Fruit fly (Drosophila melanogaster) whole organism, embryonic: ENCODE measurements around the gene CG8097.

Experiments used
- Awh ChIP-seq: fragments of 200-800 bp; sonication (Bioruptor generic); IDR thresholded peaks from 2 replicates; pipeline ENCODE4, ENCODE4 v1.3.6; 2022; ENCODE audit warnings: missing biosample characterization, missing genetic modification characterization
- B-H1 ChIP-seq: fragments of 200-800 bp; sonication (Bioruptor generic); IDR thresholded peaks from 3 replicates; pipeline ENCODE4 v1.3.6; 2022; ENCODE audit warnings: missing biosample characterization, missing genetic modification characterization
- B-H2 ChIP-seq: fragments of 200-800 bp; sonication (Bioruptor generic); optimal IDR thresholded peaks from 2 replicates; lab custom pipeline; 2018; ENCODE audit warnings: missing biosample characterization, mild to moderate bottlenecking, missing genetic modification characterization
- CG11093 ChIP-seq: fragments of 200-800 bp; sonication (Bioruptor generic); IDR thresholded peaks from 3 replicates; pipeline ENCODE4 v1.3.6; 2022; ENCODE audit warnings: missing biosample characterization, missing genetic modification characterization
- CG12659 ChIP-seq: fragments of 200-800 bp; sonication (Bioruptor generic); optimal IDR thresholded peaks from 3 replicates; lab custom pipeline; 2017; ENCODE audit warnings: mild to moderate bottlenecking, missing biosample characterization, missing genetic modification reagents, missing genetic modification characterization
- CG13624 ChIP-seq: fragments of 200-800 bp; sonication (Bioruptor generic); optimal IDR thresholded peaks from 2 replicates; lab custom pipeline; 2016; ENCODE audit warnings: missing biosample characterization, missing genetic modification characterization
- CG15514 ChIP-seq: fragments of 200-800 bp; sonication (Bioruptor generic); optimal IDR thresholded peaks from 3 replicates; lab custom pipeline; 2017; ENCODE audit warnings: missing biosample characterization, missing genetic modification characterization, mild to moderate bottlenecking, moderate library complexity, missing genetic modification reagents
- CG17186 ChIP-seq: fragments of 200-800 bp; sonication (Bioruptor generic); optimal IDR thresholded peaks from 3 replicates; lab custom pipeline; 2017; ENCODE audit warnings: missing biosample characterization, missing genetic modification reagents, missing genetic modification characterization
- CG18011 ChIP-seq: fragments of 200-800 bp; sonication (Bioruptor generic); optimal IDR thresholded peaks from 2 replicates; lab custom pipeline; 2017; ENCODE audit warnings: missing biosample characterization, missing genetic modification characterization, mild to moderate bottlenecking, moderate library complexity, missing genotype
- CG18599 ChIP-seq: fragments of 200-800 bp; sonication (Bioruptor generic); optimal IDR thresholded peaks from 3 replicates; lab custom pipeline; 2017; ENCODE audit warnings: missing biosample characterization, missing genetic modification characterization, mild to moderate bottlenecking, moderate library complexity, missing genetic modification reagents
- CG2678 ChIP-seq: fragments of 200-800 bp; sonication (Bioruptor generic); optimal IDR thresholded peaks from 3 replicates; lab custom pipeline; 2019; ENCODE audit warnings: missing biosample characterization, mild to moderate bottlenecking, missing genetic modification characterization, moderate library complexity
- CG31388 ChIP-seq: fragments of 200-800 bp; sonication (Bioruptor generic); optimal IDR thresholded peaks from 2 replicates; lab custom pipeline; 2016; ENCODE audit warnings: missing biosample characterization, missing genetic modification characterization
- CG32532 ChIP-seq: fragments of 200-800 bp; sonication (Bioruptor generic); IDR thresholded peaks from 2 replicates; pipeline ENCODE4 v1.3.6; 2022; ENCODE audit warnings: missing biosample characterization, missing genetic modification characterization
- CG3407 ChIP-seq: fragments of 200-800 bp; sonication (Bioruptor generic); optimal IDR thresholded peaks from 2 replicates; lab custom pipeline; 2018; ENCODE audit warnings: missing biosample characterization, mild to moderate bottlenecking, missing genetic modification characterization
- CG3838 ChIP-seq: fragments of 200-800 bp; sonication (Bioruptor generic); optimal IDR thresholded peaks from 3 replicates; lab custom pipeline; 2016; ENCODE audit warnings: missing biosample characterization, missing genetic modification characterization
- CG4424 ChIP-seq: fragments of 200-800 bp; sonication (Bioruptor generic); optimal IDR thresholded peaks from 3 replicates; lab custom pipeline; 2016; ENCODE audit warnings: missing biosample characterization, missing genetic modification characterization
- CG9609 ChIP-seq: fragments of 200-800 bp; sonication (Bioruptor generic); optimal IDR thresholded peaks from 3 replicates; lab custom pipeline; 2016; ENCODE audit warnings: missing biosample characterization, missing genetic modification characterization
- CG9932 ChIP-seq: fragments of 200-800 bp; sonication (Bioruptor generic); IDR thresholded peaks from 2 replicates; pipeline ENCODE4 v1.3.6; 2022; ENCODE audit warnings: missing biosample characterization, missing genetic modification characterization
- D ChIP-seq, 2 experiments: fragments of 200-800 bp in 1 of 2; fragments of >200 bp in 1 of 2; sonication (Bioruptor generic) in 1 of 2; optimal IDR thresholded peaks; 2 replicates in 1 of 2; 3 replicates in 1 of 2; lab custom pipeline; 2017; ENCODE audit warnings: mild to moderate bottlenecking in 1 of 2, missing biosample characterization in 1 of 2, missing genetic modification characterization in 1 of 2, missing genetic modification reagents in 1 of 2
- Fer2 ChIP-seq: fragments of 200-800 bp; sonication (Bioruptor generic); optimal IDR thresholded peaks from 2 replicates; lab custom pipeline; 2018; ENCODE audit warnings: missing biosample characterization, mild to moderate bottlenecking, missing genetic modification characterization, moderate library complexity
- Fer3 ChIP-seq: fragments of 200-800 bp; sonication (Bioruptor generic); optimal IDR thresholded peaks from 2 replicates; lab custom pipeline; 2018; ENCODE audit warnings: missing biosample characterization, mild to moderate bottlenecking, missing genetic modification characterization, moderate library complexity
- Hmr ChIP-seq: fragments of 200-800 bp; sonication (Bioruptor generic); optimal IDR thresholded peaks from 3 replicates; lab custom pipeline; 2017; ENCODE audit warnings: mild to moderate bottlenecking, missing biosample characterization, missing genetic modification reagents, missing genetic modification characterization
- Hr51 ChIP-seq, 2 experiments: fragments of 200-800 bp; sonication (Bioruptor generic); optimal IDR thresholded peaks; 2 replicates in 1 of 2; 3 replicates in 1 of 2; lab custom pipeline; 2016 to 2018; ENCODE audit warnings: missing biosample characterization in 2 of 2, missing genetic modification characterization in 2 of 2, mild to moderate bottlenecking in 1 of 2, moderate library complexity in 1 of 2
- Hsf ChIP-seq: fragments of 200-800 bp; sonication (Bioruptor generic); optimal IDR thresholded peaks from 3 replicates; lab custom pipeline; 2016; ENCODE audit warnings: missing biosample characterization, missing genetic modification characterization
- Lhr ChIP-seq: fragments of 200-800 bp; sonication (Bioruptor generic); optimal IDR thresholded peaks from 3 replicates; lab custom pipeline; 2017; ENCODE audit warnings: mild to moderate bottlenecking, missing biosample characterization, missing genetic modification reagents, missing genetic modification characterization
- Mad ChIP-seq: fragments of 200-800 bp; sonication (Bioruptor generic); optimal IDR thresholded peaks from 2 replicates; lab custom pipeline; 2016; ENCODE audit warnings: missing biosample characterization, missing genetic modification characterization
- Mrtf ChIP-seq: fragments of 200-800 bp; sonication (Bioruptor generic); IDR thresholded peaks from 3 replicates; pipeline ENCODE4 v1.3.6; 2022; ENCODE audit warnings: missing biosample characterization, missing genetic modification characterization
- Oaz ChIP-seq: fragments of 200-800 bp; sonication (Bioruptor generic); IDR thresholded peaks from 2 replicates; pipeline ENCODE4 v1.3.6; 2022; ENCODE audit warnings: missing biosample characterization, missing genetic modification characterization
- Sox100B ChIP-seq: fragments of 200-800 bp; sonication (Bioruptor generic); optimal IDR thresholded peaks from 3 replicates; lab custom pipeline; 2018; ENCODE audit warnings: missing biosample characterization, mild to moderate bottlenecking, missing genetic modification characterization
- Sox102F ChIP-seq: fragments of 200-800 bp; sonication (Bioruptor generic); optimal IDR thresholded peaks from 2 replicates; lab custom pipeline; 2018; ENCODE audit warnings: missing biosample characterization, mild to moderate bottlenecking, missing genetic modification characterization, moderate library complexity
- Stat92E ChIP-seq, 3 experiments: fragments of >200 bp in 2 of 3; fragments of 200-800 bp in 1 of 3; sonication (Bioruptor generic) in 1 of 3; optimal IDR thresholded peaks; 2 replicates each; lab custom pipeline; 2017 to 2019; ENCODE audit warnings: missing biosample characterization in 3 of 3, missing genetic modification characterization in 3 of 3, mild to moderate bottlenecking in 1 of 3, moderate library complexity in 1 of 3
- Xrp1 ChIP-seq: fragments of 200-800 bp; sonication (Bioruptor generic); IDR thresholded peaks from 2 replicates; pipeline ENCODE4 v1.3.6; 2022; ENCODE audit warnings: missing biosample characterization, missing genetic modification characterization
- az2 ChIP-seq: fragments of 200-800 bp; sonication (Bioruptor generic); optimal IDR thresholded peaks from 3 replicates; lab custom pipeline; 2016; ENCODE audit warnings: missing biosample characterization, missing genetic modification characterization
- bab2 ChIP-seq: fragments of 200-800 bp; sonication (Bioruptor generic); optimal IDR thresholded peaks from 2 replicates; lab custom pipeline; 2016; ENCODE audit warnings: missing biosample characterization, missing genetic modification characterization
- bbx ChIP-seq: fragments of 200-800 bp; sonication (Bioruptor generic); IDR thresholded peaks from 2 replicates; pipeline ENCODE4 v1.3.6; 2022; ENCODE audit warnings: missing biosample characterization, missing genetic modification characterization; ENCODE audit not compliant: partially characterized antibody
- fd102C ChIP-seq: fragments of 200-800 bp; sonication (Bioruptor generic); optimal IDR thresholded peaks from 2 replicates; lab custom pipeline; 2018; ENCODE audit warnings: missing biosample characterization, mild to moderate bottlenecking, missing genetic modification characterization, moderate library complexity
- gem ChIP-seq: fragments of 200-800 bp; sonication (Bioruptor generic); optimal IDR thresholded peaks from 2 replicates; lab custom pipeline; 2019; ENCODE audit warnings: missing biosample characterization, mild to moderate bottlenecking, missing genetic modification characterization, moderate library complexity
- mirr ChIP-seq: fragments of 200-800 bp; sonication (Bioruptor generic); optimal IDR thresholded peaks from 3 replicates; lab custom pipeline; 2018; ENCODE audit warnings: missing biosample characterization, mild to moderate bottlenecking, missing genetic modification characterization
- nerfin-2 ChIP-seq: fragments of 200-800 bp; sonication (Bioruptor generic); IDR thresholded peaks from 2 replicates; pipeline ENCODE4 v1.3.6; 2022; ENCODE audit warnings: missing biosample characterization, missing genetic modification characterization; ENCODE audit not compliant: partially characterized antibody
- ranshi ChIP-seq: fragments of 200-800 bp; sonication (Bioruptor generic); IDR thresholded peaks from 2 replicates; pipeline ENCODE4 v1.3.6; 2022; ENCODE audit warnings: missing biosample characterization, missing genetic modification characterization
- repo ChIP-seq: fragments of 200-800 bp; sonication (Bioruptor generic); optimal IDR thresholded peaks from 2 replicates; lab custom pipeline; 2016; ENCODE audit warnings: missing biosample characterization, missing genetic modification characterization
- slp2 ChIP-seq: fragments of 200-800 bp; sonication (Bioruptor generic); optimal IDR thresholded peaks from 2 replicates; lab custom pipeline; 2016; ENCODE audit warnings: missing biosample characterization, missing genetic modification characterization
- sob ChIP-seq: fragments of 200-800 bp; sonication (Bioruptor generic); IDR thresholded peaks from 2 replicates; pipeline ENCODE4 v1.3.6; 2022; ENCODE audit warnings: missing biosample characterization, missing genetic modification characterization
- ssp ChIP-seq: fragments of 200-800 bp; sonication (Bioruptor generic); IDR thresholded peaks from 2 replicates; pipeline ENCODE4 v1.3.6; 2022; ENCODE audit warnings: missing biosample characterization, missing genetic modification characterization
- sug ChIP-seq: fragments of 200-800 bp; optimal IDR thresholded peaks from 2 replicates; lab custom pipeline; 2019; ENCODE audit warnings: missing biosample characterization, mild to moderate bottlenecking, missing genetic modification characterization, moderate library complexity
- twi ChIP-seq: fragments of 200-800 bp; optimal IDR thresholded peaks from 2 replicates; lab custom pipeline; 2019; ENCODE audit warnings: missing biosample characterization, mild to moderate bottlenecking, missing genetic modification characterization, moderate library complexity
- tx ChIP-seq: fragments of 200-800 bp; sonication (Bioruptor generic); optimal IDR thresholded peaks from 2 replicates; lab custom pipeline; 2016; ENCODE audit warnings: missing biosample characterization, missing genetic modification characterization
- wdn ChIP-seq: fragments of 200-800 bp; sonication (Bioruptor generic); IDR thresholded peaks from 2 replicates; pipeline ENCODE4 v1.3.6; 2022; ENCODE audit warnings: missing biosample characterization, missing genetic modification characterization

CG8097 gene

dm6 chrX:15591721-15592491 is 8.9 kb downstream of the CG8097 start (continued):
- TF ChIP-seq slp2 (GFP tag; lab: Kevin White, UChicago) (no peak), gem (peak; percentile 67), Mrtf (GFP tag; lab: Robert Waterston, UW) (0 out of 3 replicates have a peak, but pooled peaks have one; percentile 4), Hsf (peak; percentile 13), CG12659 (GFP tag; lab: Kevin White, UChicago) (peak; percentile 20), fd102C (GFP tag; lab: Kevin White, UChicago) (no peak), tx (GFP tag; lab: Kevin White, UChicago) (peak; percentile 7), Sox100B (GFP tag; lab: Kevin White, UChicago) (peak; percentile 24), ssp (0 out of 2 replicates have a peak, but pooled peaks have one; percentile 21), Awh (peak; percentile 45; the same call in 1 of the 2 replicates), CG18599 (GFP tag; lab: Kevin White, UChicago) (peak; percentile 60), Fer3 (peak; percentile 29), CG3838 (peak; percentile 27), CG32532 (peak; percentile 45; the same call in 1 of the 2 replicates), Xrp1 (GFP tag; lab: Robert Waterston, UW) (0 out of 2 replicates have a peak, but pooled peaks have one; percentile 34), Hmr (GFP tag; lab: Kevin White, UChicago) (peak; percentile 42), sug (no peak), bab2 (GFP tag; lab: Kevin White, UChicago) (peak; percentile 4), CG4424 (peak; percentile 2), Hr51 (GFP tag; optimal IDR thresholded peaks at IDR 0.05; lab: Kevin White, UChicago) (peak; percentile 7 to 63), wdn (GFP tag; lab: Robert Waterston, UW) (no peak), Lhr (GFP tag; lab: Kevin White, UChicago) (no peak), twi (tag; lab: Kevin White, UChicago) (no peak), B-H1 (GFP tag; lab: Robert Waterston, UW) (no peak), CG18011 (GFP tag; lab: Kevin White, UChicago) (no peak), CG17186 (GFP tag; lab: Kevin White, UChicago) (no peak), Mad (GFP tag; lab: Kevin White, UChicago) (no peak), CG9609 (GFP tag; lab: Kevin White, UChicago) (no peak), D (optimal IDR thresholded peaks at IDR 0.05; lab: Kevin White, UChicago) (no peak), D (GFP tag; optimal IDR thresholded peaks at IDR 0.05; lab: Kevin White, UChicago) (peak; percentile 12), CG2678 (peak; percentile 61), CG9932 (GFP tag; lab: Robert Waterston, UW) (no peak; the same call in 1 of the 2 replicates), ranshi (no peak), mirr (GFP tag; lab: Kevin White, UChicago) (no peak), CG3407 (peak; percentile 7), az2 (GFP tag; lab: Kevin White, UChicago) (peak; percentile 51), CG15514 (GFP tag; lab: Kevin White, UChicago) (no peak), Oaz (GFP tag; lab: Robert Waterston, UW) (no peak), B-H2 (GFP tag; lab: Kevin White, UChicago) (no peak), Fer2 (tag; lab: Kevin White, UChicago) (no peak), sob (GFP tag; lab: Robert Waterston, UW) (0 out of 2 replicates have a peak, but pooled peaks have one; percentile 29), CG31388 (GFP tag; lab: Kevin White, UChicago) (no peak), repo (no peak), bbx (GFP tag; lab: Robert Waterston, UW) (no peak), nerfin-2 (GFP tag; lab: Robert Waterston, UW) (no peak), Stat92E (GFP tag; optimal IDR thresholded peaks at IDR 0.05; lab: Kevin White, UChicago) (no peak), CG11093 (GFP tag; lab: Robert Waterston, UW) (no peak), CG13624 (GFP tag; lab: Kevin White, UChicago) (no peak), Sox102F (GFP tag; lab: Kevin White, UChicago) (peak; percentile 58)
